Worm (Caenorhabditis elegans) whole organism, L1 larva: ENCODE data around the gene C05B5.8.

Source experiments
- jun-1 ChIP-seq: fragments of 150-350 bp; optimal IDR thresholded peaks from 2 replicates; lab custom pipeline; 2014; ENCODE audit warnings: missing biosample characterization, missing genetic modification reagents, missing genetic modification characterization
- nhr-76 ChIP-seq: sonication (generic microtip); optimal IDR thresholded peaks from 2 replicates; lab custom pipeline; 2017; ENCODE audit warnings: missing biosample characterization, missing genetic modification characterization
- pqm-1 ChIP-seq: sonication (generic microtip); optimal IDR thresholded peaks from 3 replicates; lab custom pipeline; 2017; ENCODE audit warnings: missing biosample characterization, missing genetic modification characterization
- sptf-1 ChIP-seq: fragments of 150-350 bp; optimal IDR thresholded peaks from 2 replicates; lab custom pipeline; 2014; ENCODE audit warnings: missing biosample characterization, missing genetic modification characterization
- unc-62 ChIP-seq: fragments of 150-350 bp; optimal IDR thresholded peaks from 2 replicates; lab custom pipeline; 2014; ENCODE audit warnings: missing biosample characterization, missing genetic modification reagents, missing genetic modification characterization

ce11 chrIII:10016413-10017051 is 9.9 kb upstream of the C05B5.8 start, which contains the start of gene rgs-1:
- TF ChIP-seq nhr-76 (tag; lab: Kevin White, UChicago) (no peak), sptf-1 (tag; lab: Kevin White, UChicago) (no peak), pqm-1 (no peak), unc-62 (GFP tag; lab: Kevin White, UChicago) (no peak), jun-1 (tag; lab: Kevin White, UChicago) (no peak)
